Fruit fly (Drosophila melanogaster) whole organism, adult: ENCODE results near the gene CG4053.

Experiments
- CG12768 ChIP-seq: fragments of 200-800 bp; sonication (Bioruptor generic); optimal IDR thresholded peaks from 2 replicates; lab custom pipeline; 2017; ENCODE audit warnings: missing biosample characterization, missing genetic modification characterization, mild to moderate bottlenecking, moderate library complexity, missing genetic modification reagents
- CG14711 ChIP-seq: fragments of 200-800 bp; sonication (Bioruptor generic); optimal IDR thresholded peaks from 2 replicates; lab custom pipeline; 2018; ENCODE audit warnings: missing biosample characterization, mild to moderate bottlenecking, missing genetic modification characterization, moderate library complexity
- CG1620 ChIP-seq: fragments of 200-800 bp; sonication (Bioruptor generic); optimal IDR thresholded peaks from 2 replicates; lab custom pipeline; 2016; ENCODE audit warnings: missing biosample characterization, missing genetic modification characterization
- CG5204 ChIP-seq: fragments of 200-800 bp; sonication (Bioruptor generic); optimal IDR thresholded peaks from 2 replicates; lab custom pipeline; 2016; ENCODE audit warnings: missing biosample characterization, missing genetic modification characterization
- CG7045 ChIP-seq: fragments of 200-800 bp; sonication (Bioruptor generic); optimal IDR thresholded peaks from 2 replicates; lab custom pipeline; 2017; ENCODE audit warnings: missing biosample characterization, mild to moderate bottlenecking, missing genetic modification characterization
- CG7101 ChIP-seq: fragments of 200-800 bp; sonication (Bioruptor generic); optimal IDR thresholded peaks from 2 replicates; lab custom pipeline; 2018; ENCODE audit warnings: missing biosample characterization, mild to moderate bottlenecking, missing genetic modification characterization, moderate library complexity
- Clk ChIP-seq: fragments of 200-800 bp; sonication (Bioruptor generic); optimal IDR thresholded peaks from 2 replicates; lab custom pipeline; 2017; ENCODE audit warnings: missing biosample characterization, missing genetic modification characterization
- Crg-1 ChIP-seq: fragments of 200-800 bp; sonication (Bioruptor generic); optimal IDR thresholded peaks from 2 replicates; lab custom pipeline; 2016; ENCODE audit warnings: missing biosample characterization, missing genetic modification characterization
- Mnt ChIP-seq: fragments of 200-800 bp; sonication (Bioruptor generic); optimal IDR thresholded peaks from 2 replicates; lab custom pipeline; 2016; ENCODE audit warnings: missing biosample characterization, mild to moderate bottlenecking, missing genetic modification characterization
- kay ChIP-seq: fragments of 200-800 bp; sonication (Bioruptor generic); peaks from one replicate; lab custom pipeline; 2016; ENCODE audit warnings: missing biosample characterization, missing genetic modification characterization, borderline replicate concordance
- pad ChIP-seq: fragments of 200-800 bp; sonication (Bioruptor generic); optimal IDR thresholded peaks from 3 replicates; lab custom pipeline; 2017; ENCODE audit warnings: missing biosample characterization, missing genetic modification characterization, mild to moderate bottlenecking, moderate library complexity, missing genetic modification reagents
- tj ChIP-seq: fragments of 200-800 bp; sonication (Bioruptor generic); optimal IDR thresholded peaks from 3 replicates; lab custom pipeline; 2017; ENCODE audit warnings: missing biosample characterization, mild to moderate bottlenecking, missing genetic modification characterization, moderate library complexity

dm6 chr3R:17121277-17121676, 10.7 kb downstream of the CG4053 start, which contains the start of gene CG42779:
- TF ChIP-seq CG1620 (GFP tag; lab: Kevin White, UChicago) (no peak), kay (GFP tag; lab: Kevin White, UChicago) (no peak), Clk (GFP tag; lab: Kevin White, UChicago) (no peak), CG12768 (GFP tag; lab: Kevin White, UChicago) (no peak), Mnt (no peak), pad (no peak), tj (GFP tag; lab: Kevin White, UChicago) (no peak), CG14711 (tag; lab: Kevin White, UChicago) (no peak), CG7045 (no peak), CG7101 (tag; lab: Kevin White, UChicago) (no peak), CG5204 (GFP tag; lab: Kevin White, UChicago) (no peak), Crg-1 (no peak)
